Worm (Caenorhabditis elegans): ENCODE results near the gene nhr-133.

- TF ChIP-seq snpc-4 (tag; optimal IDR thresholded peaks at IDR 0.05) (no peak), ceh-43 (GFP tag; optimal IDR thresholded peaks at IDR 0.05) (no peak), pha-4 (tag; optimal IDR thresholded peaks at IDR 0.05) (no peak), lin-32 (GFP tag; optimal IDR thresholded peaks at IDR 0.05) (no peak), nhr-12 (tag; optimal IDR thresholded peaks at IDR 0.05) (no peak), lsy-2 (tag; optimal IDR thresholded peaks at IDR 0.05) (no peak), mep-1 (tag; optimal IDR thresholded peaks at IDR 0.05) (no peak), elt-1 (tag; optimal IDR thresholded peaks at IDR 0.05; ENCODE audit: borderline replicate concordance, insufficient read depth) (no peak), unc-39 (tag; optimal IDR thresholded peaks at IDR 0.05) (no peak), lin-13 (tag; optimal IDR thresholded peaks at IDR 0.05) (no peak), unc-62 (GFP tag; optimal IDR thresholded peaks at IDR 0.05) (no peak)
Measured at ce11 chrV:2163735-2164134, 48.2 kb downstream of the nhr-133 start, which contains the start of gene str-255.

Data from whole organism, mixed stage, embryonic.